Worm (Caenorhabditis elegans) whole organism, L4 larva: Measurements from ENCODE around the gene C41G6.12.

Source experiments
- F10B5.3 ChIP-seq: sonication (generic microtip); optimal IDR thresholded peaks from 2 replicates; lab custom pipeline; 2016; ENCODE audit warnings: mild to moderate bottlenecking, missing genetic modification characterization, missing compliant biosample characterization
- F26F4.8 ChIP-seq: fragments of 200-800 bp; sonication (Bioruptor generic); conservative IDR thresholded peaks from 2 replicates; pipeline ENCODE4 v1.3.6; 2022; ENCODE audit warnings: missing genetic modification characterization, missing compliant biosample characterization
- T20F7.1 ChIP-seq: fragments of 200-800 bp; sonication (Bioruptor generic); optimal IDR thresholded peaks from 2 replicates; lab custom pipeline; 2018; ENCODE audit warnings: mild to moderate bottlenecking, missing genetic modification characterization, missing compliant biosample characterization
- T26A8.4 ChIP-seq: fragments of 200-800 bp; sonication (Bioruptor generic); IDR thresholded peaks from 2 replicates; pipeline ENCODE4 v1.3.6; 2022; ENCODE audit warnings: missing genetic modification characterization, missing compliant biosample characterization
- Y105C5A.15 ChIP-seq: fragments of 200-800 bp; sonication (Bioruptor generic); IDR thresholded peaks from 2 replicates; pipeline ENCODE4 v1.3.6; 2022; ENCODE audit warnings: missing genetic modification characterization, missing compliant biosample characterization
- Y48G9A.11 ChIP-seq: fragments of 200-800 bp; sonication (Bioruptor generic); IDR thresholded peaks from 2 replicates; pipeline ENCODE4 v1.3.6; 2022; ENCODE audit warnings: missing genetic modification reagents, missing genetic modification characterization, missing compliant biosample characterization
- ZK546.5 ChIP-seq, 2 experiments: sonication (generic microtip); optimal IDR thresholded peaks; 2 replicates each; lab custom pipeline; 2017; ENCODE audit warnings: missing biosample characterization in 2 of 2, missing genetic modification characterization in 2 of 2
- aha-1 ChIP-seq: fragments of 150-350 bp; peaks from one replicate; lab custom pipeline; 2014; ENCODE audit warnings: missing biosample characterization, missing genetic modification characterization
- aly-2 ChIP-seq: sonication (generic microtip); optimal IDR thresholded peaks from 2 replicates; lab custom pipeline; 2018; ENCODE audit warnings: missing biosample characterization, missing genetic modification characterization
- ama-1 ChIP-seq: fragments of 150-350 bp; optimal IDR thresholded peaks from 2 replicates; lab custom pipeline; 2014; ENCODE audit warnings: inconsistent platforms, mixed read lengths
- arid-1 ChIP-seq: fragments of 200-800 bp; sonication (Bioruptor generic); conservative IDR thresholded peaks from 2 replicates; pipeline ENCODE4 v1.3.6; 2022; ENCODE audit warnings: missing genetic modification reagents, missing genetic modification characterization, missing compliant biosample characterization
- ceh-62 ChIP-seq: sonication (generic microtip); optimal IDR thresholded peaks from 2 replicates; lab custom pipeline; 2017; ENCODE audit warnings: missing biosample characterization, missing genetic modification characterization
- daf-8 ChIP-seq: fragments of 200-800 bp; sonication (Bioruptor generic); IDR thresholded peaks from 2 replicates; pipeline ENCODE4 v1.3.6; 2022; ENCODE audit warnings: missing genetic modification characterization, missing compliant biosample characterization
- dmd-8 ChIP-seq: fragments of 200-800 bp; sonication (Bioruptor generic); IDR thresholded peaks from 2 replicates; pipeline ENCODE4 v1.3.6; 2022; ENCODE audit warnings: missing genetic modification characterization, missing compliant biosample characterization
- dmd-9 ChIP-seq: fragments of 200-800 bp; sonication (Bioruptor generic); IDR thresholded peaks from 2 replicates; pipeline ENCODE4 v1.3.6; 2022; ENCODE audit warnings: missing genetic modification reagents, missing genetic modification characterization, missing compliant biosample characterization
- dpl-1 ChIP-seq: fragments of 150-350 bp; optimal IDR thresholded peaks from 2 replicates; lab custom pipeline; 2014; ENCODE audit warnings: missing biosample characterization, missing genetic modification reagents, missing genetic modification characterization
- fkh-10 ChIP-seq: fragments of 150-350 bp; optimal IDR thresholded peaks from 2 replicates; lab custom pipeline; 2014; ENCODE audit warnings: missing biosample characterization, missing genetic modification reagents, missing genetic modification characterization
- gei-8 ChIP-seq: fragments of 200-800 bp; sonication (Bioruptor generic); optimal IDR thresholded peaks from 2 replicates; lab custom pipeline; 2018; ENCODE audit warnings: mild to moderate bottlenecking, missing genetic modification characterization, missing compliant biosample characterization
- hif-1 ChIP-seq, 2 experiments: sonication (generic microtip); optimal IDR thresholded peaks; 2 replicates each; lab custom pipeline; 2016 to 2017; ENCODE audit warnings: missing compliant biosample characterization in 2 of 2, missing genetic modification characterization in 2 of 2, missing genetic modification reagents in 2 of 2, missing genotype in 2 of 2, mild to moderate bottlenecking in 1 of 2
- hlh-11 ChIP-seq: fragments of 200-800 bp; sonication (Bioruptor generic); optimal IDR thresholded peaks from 2 replicates; lab custom pipeline; 2018; ENCODE audit warnings: mild to moderate bottlenecking, missing genetic modification characterization, missing compliant biosample characterization
- hmg-1.1 ChIP-seq: fragments of 200-800 bp; sonication (Bioruptor generic); IDR thresholded peaks from 2 replicates; pipeline ENCODE4 v1.3.6; 2022; ENCODE audit warnings: missing genetic modification reagents, missing genetic modification characterization, missing compliant biosample characterization
- lin-13 ChIP-seq: fragments of 150-350 bp; optimal IDR thresholded peaks from 2 replicates; lab custom pipeline; 2014; ENCODE audit warnings: missing biosample characterization, missing genetic modification reagents, missing genetic modification characterization
- lin-38 ChIP-seq: fragments of 200-800 bp; sonication (Bioruptor generic); IDR thresholded peaks from 2 replicates; pipeline ENCODE4 v1.3.6; 2022; ENCODE audit warnings: missing genetic modification reagents, missing genetic modification characterization, missing compliant biosample characterization
- lsy-2 ChIP-seq, 2 experiments: fragments of 150-350 bp in 1 of 2; sonication (generic microtip) in 1 of 2; optimal IDR thresholded peaks; 2 replicates each; lab custom pipeline; 2014 to 2017; ENCODE audit warnings: missing biosample characterization in 2 of 2, missing genetic modification characterization in 2 of 2
- madf-5 ChIP-seq, 2 experiments: fragments of 200-800 bp; sonication (Bioruptor generic); IDR thresholded peaks; 2 replicates each; pipeline ENCODE4 v1.3.6; 2022; ENCODE audit warnings: missing compliant biosample characterization in 2 of 2, missing genetic modification characterization in 2 of 2
- mdl-1 ChIP-seq, 2 experiments: fragments of 150-350 bp in 1 of 2; sonication (generic microtip) in 1 of 2; optimal IDR thresholded peaks; 2 replicates each; lab custom pipeline; 2014 to 2017; ENCODE audit warnings: missing biosample characterization in 2 of 2, missing genetic modification characterization in 2 of 2
- mdt-29 ChIP-seq: fragments of 200-800 bp; sonication (Bioruptor generic); IDR thresholded peaks from 2 replicates; pipeline ENCODE4 v1.3.6; 2022; ENCODE audit warnings: missing genetic modification reagents, missing genetic modification characterization, missing compliant biosample characterization
- mep-1 ChIP-seq: fragments of 150-350 bp; sonication (generic microtip); optimal IDR thresholded peaks from 3 replicates; lab custom pipeline; 2014; ENCODE audit warnings: missing biosample characterization, missing genetic modification characterization
- nhr-10 ChIP-seq: fragments of 150-350 bp; optimal IDR thresholded peaks from 2 replicates; lab custom pipeline; 2014; ENCODE audit warnings: missing biosample characterization, missing genetic modification characterization
- nhr-102 ChIP-seq: sonication (generic microtip); optimal IDR thresholded peaks from 2 replicates; lab custom pipeline; 2016; ENCODE audit warnings: mild to moderate bottlenecking, missing genetic modification characterization, moderate library complexity, missing compliant biosample characterization
- nhr-25 ChIP-seq: sonication (generic microtip); optimal IDR thresholded peaks from 2 replicates; lab custom pipeline; 2017; ENCODE audit warnings: missing genetic modification characterization, mild to moderate bottlenecking, missing compliant biosample characterization, antibody characterized with exemption, moderate library complexity, borderline replicate concordance; ENCODE audit not compliant: insufficient read depth
- nhr-41 ChIP-seq: fragments of 200-800 bp; sonication (Bioruptor generic); IDR thresholded peaks from 2 replicates; pipeline ENCODE4 v1.3.6; 2022; ENCODE audit warnings: missing genetic modification reagents, missing genetic modification characterization, missing compliant biosample characterization
- nhr-48 ChIP-seq: sonication (generic microtip); optimal IDR thresholded peaks from 2 replicates; lab custom pipeline; 2016; ENCODE audit warnings: mild to moderate bottlenecking, missing genetic modification characterization, missing compliant biosample characterization
- nhr-6 ChIP-seq: fragments of 150-350 bp; optimal IDR thresholded peaks from 2 replicates; lab custom pipeline; 2014; ENCODE audit warnings: missing biosample characterization, missing genetic modification characterization
- nhr-77 ChIP-seq: fragments of 150-350 bp; optimal IDR thresholded peaks from 2 replicates; lab custom pipeline; 2014; ENCODE audit warnings: missing biosample characterization, missing genetic modification characterization
- saeg-2 ChIP-seq: fragments of 200-800 bp; sonication (Bioruptor generic); IDR thresholded peaks from 2 replicates; pipeline ENCODE4 v1.3.6; 2022; ENCODE audit warnings: missing genetic modification reagents, missing genetic modification characterization, missing compliant biosample characterization
- sdz-12 ChIP-seq: fragments of 200-800 bp; sonication (Bioruptor generic); optimal IDR thresholded peaks from 2 replicates; lab custom pipeline; 2018; ENCODE audit warnings: mild to moderate bottlenecking, missing genetic modification characterization, missing compliant biosample characterization
- set-16 ChIP-seq: fragments of 200-800 bp; sonication (Bioruptor generic); IDR thresholded peaks from 2 replicates; pipeline ENCODE4 v1.3.6; 2022; ENCODE audit warnings: missing genetic modification reagents, missing genetic modification characterization, missing compliant biosample characterization
- snpc-1.2 ChIP-seq: fragments of 200-800 bp; sonication (Bioruptor generic); IDR thresholded peaks from 2 replicates; pipeline ENCODE4 v1.3.6; 2022; ENCODE audit warnings: missing genetic modification reagents, missing genetic modification characterization, missing compliant biosample characterization
- tag-97 ChIP-seq: fragments of 200-800 bp; sonication (Bioruptor generic); IDR thresholded peaks from 2 replicates; pipeline ENCODE4 v1.3.6; 2022; ENCODE audit warnings: missing genetic modification characterization, missing compliant biosample characterization
- tra-1 ChIP-seq: fragments of 200-800 bp; sonication (Bioruptor generic); IDR thresholded peaks from 2 replicates; pipeline ENCODE4 v1.3.6; 2022; ENCODE audit warnings: missing genetic modification reagents, missing genetic modification characterization, missing compliant biosample characterization
- unc-130 ChIP-seq: sonication (generic microtip); optimal IDR thresholded peaks from 2 replicates; lab custom pipeline; 2016; ENCODE audit warnings: missing genetic modification reagents, missing genetic modification characterization, missing compliant biosample characterization
- vab-7 ChIP-seq: fragments of 200-800 bp; sonication (Bioruptor generic); IDR thresholded peaks from 2 replicates; pipeline ENCODE4 v1.3.6; 2022; ENCODE audit warnings: missing genetic modification reagents, missing genetic modification characterization, missing compliant biosample characterization
- ztf-7 ChIP-seq: fragments of 150-350 bp; optimal IDR thresholded peaks from 2 replicates; lab custom pipeline; 2014; ENCODE audit warnings: missing biosample characterization, missing genetic modification characterization

C41G6.12 gene

ce11 chrV:15187083-15188057, 20.2 kb downstream of the C41G6.12 start, which contains the start of the genes cyn-7 and bath-36 (continued):
- TF ChIP-seq arid-1 (0 out of 2 replicates have a peak, but pooled peaks have one; percentile 28), nhr-6 (tag; lab: Kevin White, UChicago) (peak; percentile 74), mep-1 (tag; lab: Kevin White, UChicago) (peak; percentile 77), hif-1 (tag; optimal IDR thresholded peaks at IDR 0.05; lab: Kevin White, UChicago) (peak in 1 of 2 experiments; percentile 29), T20F7.1 (peak; percentile 68), lin-13 (GFP tag; lab: Kevin White, UChicago) (peak; percentile 62), T26A8.4 (peak; percentile 75), nhr-25 (tag; lab: Kevin White, UChicago) (peak; percentile 33), dpl-1 (GFP tag; lab: Kevin White, UChicago) (peak; percentile 81), lin-38 (GFP tag; lab: Robert Waterston, UW) (peak; percentile 88), hlh-11 (tag; lab: Kevin White, UChicago) (peak; percentile 94), dmd-9 (GFP tag; lab: Robert Waterston, UW) (no peak), fkh-10 (peak; percentile 37), mdl-1 (tag; optimal IDR thresholded peaks at IDR 0.05; lab: Kevin White, UChicago) (peak in 1 of 2 experiments; percentile 55)

ce11 chrV:15186259-15186927, 21.2 kb downstream of the C41G6.12 start, which contains the start of gene Y75B12B.3:
Gene Y75B12B.3, minus strand, starts transcription at chrV:15186279.
- TF ChIP-seq F26F4.8 (GFP tag; lab: Robert Waterston, UW), result no peak
- peak; percentile 46; the same call in 1 of the 2 replicates for TF ChIP-seq Y48G9A.11 (GFP tag; lab: Robert Waterston, UW)
- no peak for TF ChIP-seq ceh-62 (tag; lab: Kevin White, UChicago)
- peak; percentile 92 for TF ChIP-seq ama-1
- TF ChIP-seq mdt-29 (GFP tag; lab: Robert Waterston, UW), result 0 out of 2 replicates have a peak, but pooled peaks have one; percentile 42
- TF ChIP-seq dmd-8 (GFP tag; lab: Robert Waterston, UW), result 0 out of 2 replicates have a peak, but pooled peaks have one; percentile 4
- peak; percentile 1 for TF ChIP-seq lin-13 (GFP tag; lab: Kevin White, UChicago)
- TF ChIP-seq nhr-48 (tag; lab: Kevin White, UChicago), result no peak
- peak; percentile 26 for TF ChIP-seq unc-130 (GFP tag; lab: Kevin White, UChicago)
- no peak for TF ChIP-seq ztf-7
- no peak for TF ChIP-seq gei-8 (GFP tag; lab: Kevin White, UChicago)
- TF ChIP-seq Y105C5A.15 (GFP tag; lab: Robert Waterston, UW), result peak; percentile 2; the same call in 1 of the 2 replicates
- no peak for TF ChIP-seq nhr-77 (tag; lab: Kevin White, UChicago)
- TF ChIP-seq hmg-1.1, result no peak
- TF ChIP-seq F10B5.3 (tag; lab: Kevin White, UChicago), result no peak
- peak; percentile 11 for TF ChIP-seq mep-1 (tag; lab: Kevin White, UChicago)
- no peak for TF ChIP-seq ZK546.5 (tag; optimal IDR thresholded peaks at IDR 0.05; lab: Kevin White, UChicago)
- TF ChIP-seq nhr-102 (tag; lab: Kevin White, UChicago), result peak; percentile 2
- TF ChIP-seq vab-7 (GFP tag; lab: Robert Waterston, UW), result peak; percentile 33; the same call in 1 of the 2 replicates
- TF ChIP-seq tra-1 (GFP tag; lab: Robert Waterston, UW), result no peak
- TF ChIP-seq set-16 (GFP tag; lab: Robert Waterston, UW), result peak; percentile 65
- peak; percentile 70; the same call in 1 of the 2 replicates for TF ChIP-seq snpc-1.2 (GFP tag; lab: Robert Waterston, UW)
- peak; percentile 75 for TF ChIP-seq aha-1
- TF ChIP-seq hif-1 (tag; optimal IDR thresholded peaks at IDR 0.05; lab: Kevin White, UChicago), result no peak
- TF ChIP-seq nhr-10, result no peak
- TF ChIP-seq T20F7.1, result no peak
- no peak for TF ChIP-seq saeg-2 (GFP tag; lab: Robert Waterston, UW)
- no peak for TF ChIP-seq nhr-41 (GFP tag; lab: Robert Waterston, UW)
- 0 out of 4 replicates have a peak, but pooled peaks of 1 of the 2 experiments have one; percentile 42 for TF ChIP-seq madf-5 (GFP tag; IDR thresholded peaks at IDR 0.05; lab: Robert Waterston, UW)
- TF ChIP-seq daf-8 (GFP tag; lab: Robert Waterston, UW), result no peak
- TF ChIP-seq tag-97 (GFP tag; lab: Robert Waterston, UW), result no peak
- peak; percentile 43 for TF ChIP-seq aly-2
- no peak for TF ChIP-seq T26A8.4
- TF ChIP-seq sdz-12, result peak; percentile 13
- TF ChIP-seq lsy-2 (tag; optimal IDR thresholded peaks at IDR 0.05; lab: Kevin White, UChicago), result peak in 1 of 2 experiments; percentile 1
- peak; percentile 39; the same call in 1 of the 2 replicates for TF ChIP-seq arid-1
- peak; percentile 52 for TF ChIP-seq lin-38 (GFP tag; lab: Robert Waterston, UW)
